Worm (Caenorhabditis elegans) whole organism, midembryonic: ENCODE data around the gene dao-2.
A peak's percentile ranks its signal among the peaks of the same experiment; 100 is the strongest.

Experiments used
- cog-1 ChIP-seq: sonication (generic microtip); optimal IDR thresholded peaks from 2 replicates; lab custom pipeline; 2016; ENCODE audit warnings: missing genetic modification characterization, missing compliant biosample characterization
- flt-1 ChIP-seq: fragments of 200-800 bp; sonication (Bioruptor generic); IDR thresholded peaks from 2 replicates; pipeline ENCODE4 v1.3.6; 2022; ENCODE audit warnings: missing genetic modification characterization, missing compliant biosample characterization
- med-1 ChIP-seq: sonication (generic microtip); optimal IDR thresholded peaks from 2 replicates; lab custom pipeline; 2017; ENCODE audit warnings: missing genetic modification characterization, mild to moderate bottlenecking, missing compliant biosample characterization, antibody characterized with exemption, missing genetic modification reagents; ENCODE audit not compliant: insufficient read depth
- tab-1 ChIP-seq: fragments of 200-800 bp; sonication (Bioruptor generic); IDR thresholded peaks from 2 replicates; pipeline ENCODE4 v1.3.6; 2022; ENCODE audit warnings: missing genetic modification characterization, missing compliant biosample characterization

DNA sequence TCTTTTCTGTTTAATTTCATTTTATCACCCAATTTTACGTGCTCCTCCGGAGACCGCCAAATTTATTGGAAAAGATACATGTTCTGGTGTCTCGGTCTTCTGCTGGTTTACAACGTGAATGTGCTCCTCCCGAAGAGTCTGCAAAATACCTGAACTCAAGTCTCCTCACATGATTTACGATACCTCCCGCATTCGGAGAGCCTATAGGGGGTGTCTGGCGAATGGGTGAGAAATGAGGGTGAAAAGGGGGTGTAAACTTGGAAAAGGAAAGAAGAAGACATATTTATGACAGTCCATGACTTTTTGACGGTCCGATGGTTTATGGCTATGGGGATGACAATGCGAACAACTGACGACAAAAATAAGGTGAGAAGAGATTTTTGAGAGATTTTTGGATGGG, 46.5 kb upstream of the dao-2 start:
- TF ChIP-seq cog-1 (tag; lab: Kevin White, UChicago) (no peak), med-1 (no peak), tab-1 (GFP tag; lab: Robert Waterston, UW) (no peak), flt-1 (0 out of 2 replicates have a peak, but pooled peaks have one; percentile 13)
